Worm (Caenorhabditis elegans): ENCODE data around the gene bra-2.

DNA sequence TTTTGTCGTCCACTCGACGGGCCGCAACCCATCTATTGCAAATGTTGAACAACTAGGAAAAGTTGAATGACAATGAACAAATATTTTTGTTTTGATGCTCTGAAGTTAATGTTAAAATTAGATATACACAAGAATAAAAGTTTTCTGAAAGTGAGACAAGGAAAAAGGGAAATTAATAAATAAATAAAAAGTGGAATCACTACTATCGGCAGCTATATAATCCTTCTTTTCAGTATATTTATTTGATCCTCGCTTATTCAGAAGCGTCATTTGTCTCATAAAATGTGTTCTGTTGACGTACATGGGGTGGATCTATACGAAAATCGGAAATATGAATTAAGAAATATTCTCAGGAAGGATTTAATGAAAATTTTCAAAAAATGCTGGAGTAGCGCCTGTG, 15.2 kb downstream of the bra-2 start, which contains the start of gene pef-1:
- no peak for TF ChIP-seq ztf-26 (tag; optimal IDR thresholded peaks at IDR 0.05)
- no peak for TF ChIP-seq F39B2.1 (GFP tag; IDR thresholded peaks at IDR 0.05)
- TF ChIP-seq T26A5.8 (tag; optimal IDR thresholded peaks at IDR 0.05), result no peak
